Fruit fly (Drosophila melanogaster): Measurements from ENCODE around the gene beta4GalNAcTB.

beta4GalNAcTB gene

dm6 chr3R:29063921-29064460 lies 30.2 kb upstream of the beta4GalNAcTB start:
- TF ChIP-seq noc (tag; optimal IDR thresholded peaks at IDR 0.05), result no peak

dm6 chr3R:29063207-29063920 lies 29.6 kb upstream of the beta4GalNAcTB start:
- peak; percentile 85 for TF ChIP-seq noc (tag; optimal IDR thresholded peaks at IDR 0.05)

- TF ChIP-seq noc (tag; optimal IDR thresholded peaks at IDR 0.05), result no peak
These were observed 29.0 kb upstream of the beta4GalNAcTB start, which contains the start of the genes Cul5 and Bicra for dm6 chr3R:29062717-29063206. TSS of gene Cul5 (minus strand) at chr3R:29062975. TSS of gene Bicra (plus strand) at chr3R:29063040.

dm6 chr3R:29059385-29059784 lies 25.6 kb upstream of the beta4GalNAcTB start:
- TF ChIP-seq noc (tag; optimal IDR thresholded peaks at IDR 0.05), result no peak

- no peak for TF ChIP-seq noc (tag; optimal IDR thresholded peaks at IDR 0.05)
These were observed 21.9 kb upstream of the beta4GalNAcTB start, which contains the start of gene Sirt7 for dm6 chr3R:29055710-29056109. TSS of gene Sirt7 (plus strand) at chr3R:29055927.

- no peak for TF ChIP-seq noc (tag; optimal IDR thresholded peaks at IDR 0.05)
These were observed 20.2 kb upstream of the beta4GalNAcTB start, which contains the start of gene CG11843 for dm6 chr3R:29054047-29054446. TSS of gene CG11843 (plus strand) at chr3R:29054347.

- TF ChIP-seq noc (tag; optimal IDR thresholded peaks at IDR 0.05), result no peak
These were observed 18.6 kb upstream of the beta4GalNAcTB start, which contains the start of gene CG11842 for dm6 chr3R:29052380-29052779. TSS of gene CG11842 (plus strand) at chr3R:29052680.

- TF ChIP-seq noc (tag; optimal IDR thresholded peaks at IDR 0.05), result no peak
These were observed 16.9 kb upstream of the beta4GalNAcTB start, which contains the start of gene CG11841 for dm6 chr3R:29050756-29051155. TSS of gene CG11841 (plus strand) at chr3R:29051056.

- no peak for TF ChIP-seq noc (tag; optimal IDR thresholded peaks at IDR 0.05)
These were observed 15.4 kb upstream of the beta4GalNAcTB start, which contains the start of gene CG11837 for dm6 chr3R:29049055-29049722. TSS of gene CG11837 (plus strand) at chr3R:29049493.

dm6 chr3R:29040526-29041195 lies 6.9 kb upstream of the beta4GalNAcTB start:
- no peak for TF ChIP-seq noc (tag; optimal IDR thresholded peaks at IDR 0.05)

- TF ChIP-seq noc (tag; optimal IDR thresholded peaks at IDR 0.05), result no peak
These were observed 6.1 kb upstream of the beta4GalNAcTB start for dm6 chr3R:29039704-29040430.

- TF ChIP-seq noc (tag; optimal IDR thresholded peaks at IDR 0.05), result peak; percentile 43
These were observed 5.3 kb upstream of the beta4GalNAcTB start, which contains the start of the genes Slu7 and Pkc98E for dm6 chr3R:29038960-29039581. TSS of gene Slu7 (minus strand) at chr3R:29039071. TSS of gene Pkc98E (plus strand) at chr3R:29039156.

- no peak for TF ChIP-seq noc (tag; optimal IDR thresholded peaks at IDR 0.05)
These were observed 1.3 kb downstream of the beta4GalNAcTB start, which contains the start of gene Ssl2 for dm6 chr3R:29032542-29032941. TSS of gene Ssl2 (minus strand) at chr3R:29032642.

dm6 chr3R:29027122-29027521 lies 6.7 kb downstream of the beta4GalNAcTB start, which contains the start of the genes eIF4E6 and CG1951:
TSS of gene eIF4E6 (minus strand) at chr3R:29027174.
TSS of gene CG1951 (plus strand) at chr3R:29027236.
- no peak for TF ChIP-seq noc (tag; optimal IDR thresholded peaks at IDR 0.05)

All from whole organism, larva.